Worm (Caenorhabditis elegans) whole organism, late embryonic: ENCODE results near the gene nlp-69.

ENCODE experiments used
- C38D4.7 ChIP-seq: fragments of 200-800 bp; sonication (Bioruptor generic); optimal IDR thresholded peaks from 2 replicates; lab custom pipeline; 2018; ENCODE audit warnings: mild to moderate bottlenecking, missing genetic modification characterization, moderate library complexity, missing compliant biosample characterization
- T23F11.4 ChIP-seq: fragments of 200-800 bp; sonication (Bioruptor generic); optimal IDR thresholded peaks from 2 replicates; lab custom pipeline; 2018; ENCODE audit warnings: mild to moderate bottlenecking, missing genetic modification characterization, missing compliant biosample characterization
- Y22D7AL.16 ChIP-seq: sonication (generic microtip); optimal IDR thresholded peaks from 2 replicates; lab custom pipeline; 2016; ENCODE audit warnings: missing genetic modification characterization, missing compliant biosample characterization
- ceh-24 ChIP-seq: sonication (generic microtip); optimal IDR thresholded peaks from 2 replicates; lab custom pipeline; 2016; ENCODE audit warnings: mild to moderate bottlenecking, missing genetic modification characterization, missing compliant biosample characterization
- elt-2 ChIP-seq: sonication (generic microtip); optimal IDR thresholded peaks from 2 replicates; lab custom pipeline; 2016; ENCODE audit warnings: missing genetic modification reagents, missing genetic modification characterization, missing compliant biosample characterization
- ets-4 ChIP-seq: sonication (generic microtip); optimal IDR thresholded peaks from 2 replicates; lab custom pipeline; 2016; ENCODE audit warnings: missing genetic modification characterization, missing compliant biosample characterization
- fkh-10 ChIP-seq: fragments of 150-350 bp; optimal IDR thresholded peaks from 2 replicates; lab custom pipeline; 2014; ENCODE audit warnings: missing biosample characterization, missing genetic modification reagents, missing genetic modification characterization
- odd-2 ChIP-seq: sonication (generic microtip); optimal IDR thresholded peaks from 2 replicates; lab custom pipeline; 2017; ENCODE audit warnings: antibody characterized with exemption, mild to moderate bottlenecking, missing genetic modification characterization, missing compliant biosample characterization
- pha-4 ChIP-seq: fragments of 150-350 bp; optimal IDR thresholded peaks from 2 replicates; lab custom pipeline; 2018; ENCODE audit warnings: missing biosample characterization, missing genetic modification reagents, missing genetic modification characterization
- pqm-1 ChIP-seq: sonication (generic microtip); optimal IDR thresholded peaks from 2 replicates; lab custom pipeline; 2016; ENCODE audit warnings: missing genetic modification characterization, missing compliant biosample characterization
- rnt-1 ChIP-seq: sonication (generic microtip); optimal IDR thresholded peaks from 2 replicates; lab custom pipeline; 2016; ENCODE audit warnings: missing genetic modification characterization, missing compliant biosample characterization
- tbx-2 ChIP-seq: sonication (generic microtip); optimal IDR thresholded peaks from 2 replicates; lab custom pipeline; 2016; ENCODE audit warnings: missing genetic modification characterization, missing compliant biosample characterization

- TF ChIP-seq Y22D7AL.16 (no peak), ceh-24 (no peak), ets-4 (tag; lab: Kevin White, UChicago) (no peak), tbx-2 (no peak), pqm-1 (tag; lab: Kevin White, UChicago) (no peak), odd-2 (tag; lab: Kevin White, UChicago) (no peak), rnt-1 (no peak), fkh-10 (no peak), pha-4 (tag; lab: Kevin White, UChicago) (no peak), C38D4.7 (GFP tag; lab: Kevin White, UChicago) (no peak), elt-2 (no peak), T23F11.4 (no peak)
These were observed 29.6 kb upstream of the nlp-69 start for ce11 chrV:20124393-20124792.
